Worm (Caenorhabditis elegans): Measurements from ENCODE around the gene C56E6.4.

Gene C56E6.4

DNA sequence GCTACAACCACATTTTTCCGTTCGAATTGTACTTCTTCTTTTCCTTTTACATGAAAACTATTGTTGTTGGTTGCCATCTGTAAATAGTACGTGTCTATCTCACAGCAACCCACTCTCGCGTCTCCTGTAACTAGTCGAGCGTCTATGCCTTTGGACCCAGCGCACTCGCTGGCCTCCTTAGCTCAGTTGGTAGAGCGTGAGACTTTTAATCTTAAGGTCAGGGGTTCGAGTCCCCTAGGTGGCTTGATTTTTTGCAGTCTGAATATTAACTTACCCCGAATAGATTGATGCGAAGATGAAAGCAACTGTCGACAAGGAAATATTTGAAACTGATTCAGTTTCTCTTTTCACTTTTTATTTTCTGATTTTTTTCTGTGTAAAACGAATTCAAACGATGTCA is 36.5 kb upstream of the C56E6.4 start, which contains the start of gene mpz-3:
Gene mpz-3 (minus strand): TSS at position 320 of the 400 bp plus-strand sequence.
- peak; percentile 4 for TF ChIP-seq lin-11 (tag; optimal IDR thresholded peaks at IDR 0.05)
- peak; percentile 48 for TF ChIP-seq sma-3 (GFP tag; optimal IDR thresholded peaks at IDR 0.05)
- TF ChIP-seq C34F6.9 (tag; optimal IDR thresholded peaks at IDR 0.05): peak; percentile 37
- TF ChIP-seq elt-3 (tag; optimal IDR thresholded peaks at IDR 0.05): no peak
- TF ChIP-seq ztf-11 (tag; optimal IDR thresholded peaks at IDR 0.05): no peak
- no peak for TF ChIP-seq unc-39 (tag; optimal IDR thresholded peaks at IDR 0.05)
- TF ChIP-seq F13H6.1 (tag; optimal IDR thresholded peaks at IDR 0.05): peak; percentile 28
- no peak for TF ChIP-seq alr-1 (tag; optimal IDR thresholded peaks at IDR 0.05)
- peak; percentile 51 for TF ChIP-seq gmeb-1 (tag; optimal IDR thresholded peaks at IDR 0.05)
- peak; percentile 50 for TF ChIP-seq nhr-21 (tag; optimal IDR thresholded peaks at IDR 0.05)
- peak; percentile 63 for TF ChIP-seq sma-9 (GFP tag; optimal IDR thresholded peaks at IDR 0.05)
- no peak for TF ChIP-seq sma-9 (tag; optimal IDR thresholded peaks at IDR 0.05)
- peak; percentile 57 for TF ChIP-seq fos-1 (tag; optimal IDR thresholded peaks at IDR 0.05)
- peak; percentile 68 for TF ChIP-seq nhr-129 (tag; optimal IDR thresholded peaks at IDR 0.05)
- no peak for TF ChIP-seq Y55F3AM.14 (GFP tag; optimal IDR thresholded peaks at IDR 0.05)
- TF ChIP-seq lin-13 (GFP tag; optimal IDR thresholded peaks at IDR 0.05): peak; percentile 5
- peak; percentile 18 for TF ChIP-seq crh-2 (tag; optimal IDR thresholded peaks at IDR 0.05)

- TF ChIP-seq skn-1 (tag; optimal IDR thresholded peaks at IDR 0.05) (no peak), fos-1 (tag; optimal IDR thresholded peaks at IDR 0.05) (peak; percentile 39), lin-39 (tag; optimal IDR thresholded peaks at IDR 0.05) (no peak), lsy-2 (tag; optimal IDR thresholded peaks at IDR 0.05) (peak in 1 of 2 experiments; percentile 59), C34F6.9 (tag; optimal IDR thresholded peaks at IDR 0.05) (peak; percentile 56), unc-55 (GFP tag; optimal IDR thresholded peaks at IDR 0.05) (peak; percentile 63), nhr-129 (tag; optimal IDR thresholded peaks at IDR 0.05) (peak; percentile 57), nhr-12 (tag; optimal IDR thresholded peaks at IDR 0.05) (no peak), zag-1 (tag; optimal IDR thresholded peaks at IDR 0.05) (peak; percentile 43), F13H6.1 (tag; optimal IDR thresholded peaks at IDR 0.05) (peak; percentile 11)
Observed at ce11 chrII:6563238-6563637, 34.7 kb upstream of the C56E6.4 start.

- TF ChIP-seq lsy-2 (tag; optimal IDR thresholded peaks at IDR 0.05): peak in 1 of 2 experiments; percentile 9
- TF ChIP-seq sma-3 (GFP tag; optimal IDR thresholded peaks at IDR 0.05): peak; percentile 56
- no peak for TF ChIP-seq unc-62 (GFP tag; optimal IDR thresholded peaks at IDR 0.05)
- TF ChIP-seq ceh-82 (tag; optimal IDR thresholded peaks at IDR 0.05): no peak
- TF ChIP-seq zag-1 (tag; optimal IDR thresholded peaks at IDR 0.05): no peak
- TF ChIP-seq ztf-4 (tag; optimal IDR thresholded peaks at IDR 0.05): no peak
- no peak for TF ChIP-seq C34F6.9 (tag; optimal IDR thresholded peaks at IDR 0.05)
- TF ChIP-seq lin-13 (GFP tag; optimal IDR thresholded peaks at IDR 0.05): no peak
- no peak for TF ChIP-seq mdl-1 (tag; optimal IDR thresholded peaks at IDR 0.05)
- no peak for TF ChIP-seq nhr-23 (tag; optimal IDR thresholded peaks at IDR 0.05)
- TF ChIP-seq ztf-1 (GFP tag; conservative IDR thresholded peaks at IDR 0.05): no peak
- TF ChIP-seq Y55F3AM.14 (GFP tag; optimal IDR thresholded peaks at IDR 0.05): peak; percentile 35
- no peak for TF ChIP-seq aly-2 (tag; optimal IDR thresholded peaks at IDR 0.05)
- no peak for TF ChIP-seq nhr-10 (tag; optimal IDR thresholded peaks at IDR 0.05)
- no peak for TF ChIP-seq skn-1 (tag; optimal IDR thresholded peaks at IDR 0.05)
- TF ChIP-seq R02D3.7 (tag; optimal IDR thresholded peaks at IDR 0.05): no peak
- no peak for TF ChIP-seq sem-4 (tag; optimal IDR thresholded peaks at IDR 0.05)
- TF ChIP-seq ama-1 (optimal IDR thresholded peaks at IDR 0.05): no peak
- no peak for TF ChIP-seq snpc-4 (tag; optimal IDR thresholded peaks at IDR 0.05)
- no peak for TF ChIP-seq nhr-21 (tag; optimal IDR thresholded peaks at IDR 0.05)
- no peak for TF ChIP-seq lin-39 (tag; optimal IDR thresholded peaks at IDR 0.05)
- peak; percentile 29 for TF ChIP-seq fos-1 (tag; optimal IDR thresholded peaks at IDR 0.05)
- TF ChIP-seq crh-2 (tag; optimal IDR thresholded peaks at IDR 0.05): no peak
- TF ChIP-seq elt-1 (tag; optimal IDR thresholded peaks at IDR 0.05): no peak
- no peak for TF ChIP-seq mbf-1 (tag; optimal IDR thresholded peaks at IDR 0.05)
- TF ChIP-seq nhr-25 (tag; optimal IDR thresholded peaks at IDR 0.05): peak; percentile 72
- no peak for TF ChIP-seq dmd-4 (tag; optimal IDR thresholded peaks at IDR 0.05)
- TF ChIP-seq nhr-12 (tag; optimal IDR thresholded peaks at IDR 0.05): no peak
- TF ChIP-seq sma-9 (GFP tag; optimal IDR thresholded peaks at IDR 0.05): peak; percentile 24
- no peak for TF ChIP-seq sma-9 (tag; optimal IDR thresholded peaks at IDR 0.05)
- peak; percentile 9 for TF ChIP-seq F13H6.1 (tag; optimal IDR thresholded peaks at IDR 0.05)
- no peak for TF ChIP-seq ceh-16 (tag; optimal IDR thresholded peaks at IDR 0.05)
- no peak for TF ChIP-seq unc-55 (GFP tag; optimal IDR thresholded peaks at IDR 0.05)
- no peak for TF ChIP-seq unc-39 (tag; optimal IDR thresholded peaks at IDR 0.05)
- TF ChIP-seq ztf-11 (tag; optimal IDR thresholded peaks at IDR 0.05): no peak
- TF ChIP-seq nhr-129 (tag; optimal IDR thresholded peaks at IDR 0.05): no peak
- no peak for TF ChIP-seq peb-1 (tag; optimal IDR thresholded peaks at IDR 0.05)
- TF ChIP-seq egl-27 (tag; optimal IDR thresholded peaks at IDR 0.05): no peak
- no peak for TF ChIP-seq mab-5 (tag; optimal IDR thresholded peaks at IDR 0.05)
- no peak for TF ChIP-seq gmeb-1 (tag; optimal IDR thresholded peaks at IDR 0.05)
- no peak for TF ChIP-seq ZK546.5 (tag; optimal IDR thresholded peaks at IDR 0.05)
- no peak for TF ChIP-seq lin-11 (tag; optimal IDR thresholded peaks at IDR 0.05)
- TF ChIP-seq nhr-11 (tag; optimal IDR thresholded peaks at IDR 0.05): no peak
- peak; percentile 94 for TF ChIP-seq blmp-1 (tag; optimal IDR thresholded peaks at IDR 0.05; ENCODE audit: insufficient read depth)
- TF ChIP-seq alr-1 (tag; optimal IDR thresholded peaks at IDR 0.05): no peak
Observed at ce11 chrII:6562203-6562867, 33.8 kb upstream of the C56E6.4 start.
